Fruit fly (Drosophila melanogaster) S2 (cell line): ENCODE results near the gene Ing3.

Experiments used
- CG8478 ChIP-seq: fragments of >200 bp; optimal IDR thresholded peaks from 2 replicates; lab custom pipeline; 2018
- CTCF ChIP-seq, 2 experiments: fragments of >200 bp; optimal IDR thresholded peaks; 2 replicates each; lab custom pipeline; 2018

DNA sequence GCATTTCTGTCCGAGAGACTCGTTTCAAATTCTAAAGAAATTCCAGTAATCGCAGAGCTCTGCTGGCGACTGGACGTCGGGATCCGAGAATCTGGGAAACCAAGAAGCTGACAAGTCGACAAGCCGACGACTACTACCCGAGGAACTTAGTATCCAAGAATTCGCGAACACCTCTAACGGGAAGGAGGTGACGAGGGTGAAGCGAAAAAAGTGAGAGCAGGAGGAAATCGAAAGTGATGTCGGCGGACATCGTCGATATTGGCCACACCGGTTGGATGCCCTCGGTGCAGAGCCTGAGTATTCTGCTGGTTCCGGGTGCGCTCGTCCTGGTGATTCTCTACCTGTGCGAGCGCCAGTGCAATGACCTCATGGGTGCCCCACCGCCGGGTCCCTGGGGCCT is 32.8 kb upstream of the Ing3 start, which contains the start of gene phtm:
- no peak for TF ChIP-seq CG8478 (lab: Kevin White, UChicago)
- no peak for TF ChIP-seq CTCF (optimal IDR thresholded peaks at IDR 0.05; lab: Kevin White, UChicago)
